Fruit fly (Drosophila melanogaster): ENCODE measurements around the gene Sap-r.

Gene Sap-r

dm6 chr3R:30887711-30888549, 932 bp downstream of the Sap-r start (continued):
- peak; percentile 54; the same call in 2 of the 3 replicates for TF ChIP-seq Aef1 (GFP tag; IDR thresholded peaks at IDR 0.05)
- TF ChIP-seq Dek (tag; optimal IDR thresholded peaks at IDR 0.05) = peak; percentile 55
- TF ChIP-seq YL-1 (GFP tag; optimal IDR thresholded peaks at IDR 0.05) = no peak
- TF ChIP-seq insv (GFP tag; optimal IDR thresholded peaks at IDR 0.05) = no peak
- peak; percentile 67 for TF ChIP-seq nmo (GFP tag; optimal IDR thresholded peaks at IDR 0.05)
- no peak for TF ChIP-seq tna (GFP tag; IDR thresholded peaks at IDR 0.05; ENCODE audit: partially characterized antibody)
- TF ChIP-seq hb (GFP tag; IDR thresholded peaks at IDR 0.05; ENCODE audit: partially characterized antibody) = no peak
- peak; percentile 67; the same call in 2 of the 3 replicates for TF ChIP-seq CG3726 (GFP tag; IDR thresholded peaks at IDR 0.05)
- TF ChIP-seq Blimp-1 (GFP tag; optimal IDR thresholded peaks at IDR 0.05) = peak; percentile 62
- TF ChIP-seq CG10543 (GFP tag; optimal IDR thresholded peaks at IDR 0.05) = peak; percentile 40
- peak; percentile 5 for TF ChIP-seq caup (GFP tag; optimal IDR thresholded peaks at IDR 0.05; ENCODE audit: severe bottlenecking)
- TF ChIP-seq Meics (GFP tag; optimal IDR thresholded peaks at IDR 0.05) = peak; percentile 59
- peak; percentile 72 for TF ChIP-seq CG18599 (GFP tag; optimal IDR thresholded peaks at IDR 0.05)
- TF ChIP-seq CG9932 (GFP tag; IDR thresholded peaks at IDR 0.05) = peak; percentile 66
- TF ChIP-seq tap (tag; optimal IDR thresholded peaks at IDR 0.05) = no peak
- peak; percentile 33 for TF ChIP-seq CG10462 (GFP tag; optimal IDR thresholded peaks at IDR 0.05)
- TF ChIP-seq CG7786 (GFP tag; optimal IDR thresholded peaks at IDR 0.05) = peak; percentile 62
- TF ChIP-seq CG17802 (tag; optimal IDR thresholded peaks at IDR 0.05) = peak; percentile 23
- TF ChIP-seq CG10267 (tag; optimal IDR thresholded peaks at IDR 0.05) = peak; percentile 23
- TF ChIP-seq CG15011 (GFP tag; optimal IDR thresholded peaks at IDR 0.05) = peak; percentile 17
- TF ChIP-seq vnd (GFP tag; IDR thresholded peaks at IDR 0.05; ENCODE audit: partially characterized antibody) = no peak
- TF ChIP-seq tup (GFP tag; optimal IDR thresholded peaks at IDR 0.05) = peak; percentile 4
- peak; percentile 52; the same call in 1 of the 3 replicates for TF ChIP-seq jigr1 (GFP tag; IDR thresholded peaks at IDR 0.05)
- TF ChIP-seq CG32767 (GFP tag; IDR thresholded peaks at IDR 0.05) = 0 out of 2 replicates have a peak, but pooled peaks have one; percentile 36
- peak; percentile 23 for TF ChIP-seq CG9727 (GFP tag; optimal IDR thresholded peaks at IDR 0.05)
- TF ChIP-seq CG15479 (GFP tag; optimal IDR thresholded peaks at IDR 0.05) = peak; percentile 89
- no peak for TF ChIP-seq Bdp1 (GFP tag; optimal IDR thresholded peaks at IDR 0.05)
- peak; percentile 73 for TF ChIP-seq CG11504 (tag; optimal IDR thresholded peaks at IDR 0.05)
- TF ChIP-seq fd96Cb (tag; optimal IDR thresholded peaks at IDR 0.05) = peak; percentile 72
- TF ChIP-seq kni (GFP tag; optimal IDR thresholded peaks at IDR 0.05) = no peak
- TF ChIP-seq CG6272 (GFP tag; IDR thresholded peaks at IDR 0.05) = 0 out of 2 replicates have a peak, but pooled peaks have one; percentile 30
- no peak for TF ChIP-seq CG10565 (GFP tag; optimal IDR thresholded peaks at IDR 0.05)
- peak; percentile 4 for TF ChIP-seq CG16815 (GFP tag; optimal IDR thresholded peaks at IDR 0.05)
- no peak for TF ChIP-seq CG2129 (GFP tag; IDR thresholded peaks at IDR 0.05; ENCODE audit: partially characterized antibody)
- peak; percentile 61 for TF ChIP-seq NFAT (GFP tag; IDR thresholded peaks at IDR 0.05)
- peak; percentile 66 for TF ChIP-seq CG5953 (GFP tag; IDR thresholded peaks at IDR 0.05)
- TF ChIP-seq C15 (GFP tag; IDR thresholded peaks at IDR 0.05) = 0 out of 3 replicates have a peak, but pooled peaks have one; percentile 16
- peak; percentile 42 for TF ChIP-seq Gsc (GFP tag; IDR thresholded peaks at IDR 0.05)
- peak; percentile 81 for TF ChIP-seq slbo (GFP tag; IDR thresholded peaks at IDR 0.05)
- peak; percentile 47 for TF ChIP-seq CG8089 (GFP tag; optimal IDR thresholded peaks at IDR 0.05)
- TF ChIP-seq CG12391 (tag; optimal IDR thresholded peaks at IDR 0.05) = peak; percentile 59
- TF ChIP-seq crol (GFP tag; IDR thresholded peaks at IDR 0.05) = 0 out of 2 replicates have a peak, but pooled peaks have one; percentile 20
- TF ChIP-seq CG1647 (GFP tag; optimal IDR thresholded peaks at IDR 0.05) = peak; percentile 77
- peak; percentile 33 to 60 for TF ChIP-seq chif (GFP tag; optimal IDR thresholded peaks at IDR 0.05)
- TF ChIP-seq H2.0 (GFP tag; IDR thresholded peaks at IDR 0.05) = peak; percentile 74
- TF ChIP-seq emc (GFP tag; optimal IDR thresholded peaks at IDR 0.05) = peak; percentile 24
- peak; percentile 14; the same call in 1 of the 2 replicates for TF ChIP-seq ssp (GFP tag; IDR thresholded peaks at IDR 0.05)
